Worm (Caenorhabditis elegans) whole organism, late embryonic: ENCODE data around the gene srh-235.

Source experiments
- pag-3 ChIP-seq: sonication (generic microtip); optimal IDR thresholded peaks from 2 replicates; lab custom pipeline; 2016; ENCODE audit warnings: missing compliant biosample characterization, missing genetic modification characterization, borderline replicate concordance
- sox-2 ChIP-seq: fragments of 200-800 bp; sonication (Bioruptor generic); IDR thresholded peaks from 2 replicates; pipeline ENCODE4 v1.3.6; 2022; ENCODE audit warnings: missing genetic modification reagents, missing genetic modification characterization, missing compliant biosample characterization
- tbx-7 ChIP-seq: sonication (generic microtip); optimal IDR thresholded peaks from 2 replicates; lab custom pipeline; 2016; ENCODE audit warnings: missing genotype, missing genetic modification characterization, missing compliant biosample characterization

srh-235 gene

DNA sequence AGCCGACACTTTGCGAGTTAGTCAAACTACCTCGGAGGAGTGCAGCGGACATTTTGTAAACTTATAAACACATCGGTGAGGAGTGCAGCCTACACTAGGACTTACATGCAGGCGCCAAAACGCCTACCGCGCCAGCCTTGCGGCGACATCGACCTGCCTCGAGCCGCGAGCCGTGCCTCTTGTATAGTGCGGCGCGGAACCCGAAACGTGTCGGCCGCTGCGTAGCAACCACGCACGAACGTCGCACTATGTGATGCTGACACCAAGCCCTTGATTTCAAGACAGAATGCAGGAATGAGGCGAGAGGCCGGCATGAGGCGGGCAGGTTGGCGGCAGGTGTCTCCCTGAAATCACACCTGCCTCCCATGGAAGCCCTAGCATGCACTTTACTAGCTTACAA, 42.2 kb downstream of the srh-235 start:
- TF ChIP-seq tbx-7 (tag; lab: Kevin White, UChicago) (no peak), pag-3 (tag; lab: Kevin White, UChicago) (no peak), sox-2 (GFP tag; lab: Robert Waterston, UW) (no peak)
- TF ChIP-seq, all 69 proteins: peak for 0
